Fruit fly (Drosophila melanogaster) whole organism, embryonic: ENCODE results near the gene Ras85D.

ENCODE experiments used
- Asciz ChIP-seq: fragments of 200-800 bp; sonication (Bioruptor generic); optimal IDR thresholded peaks from 2 replicates; lab custom pipeline; 2017; ENCODE audit warnings: missing biosample characterization, mild to moderate bottlenecking, missing genetic modification characterization, missing genetic modification reagents
- B-H1 ChIP-seq: fragments of 200-800 bp; sonication (Bioruptor generic); IDR thresholded peaks from 3 replicates; pipeline ENCODE4 v1.3.6; 2022; ENCODE audit warnings: missing biosample characterization, missing genetic modification characterization
- Bteb2 ChIP-seq: fragments of 200-800 bp; sonication (Bioruptor generic); optimal IDR thresholded peaks from 2 replicates; lab custom pipeline; 2016; ENCODE audit warnings: missing biosample characterization, missing genetic modification characterization
- CG10321 ChIP-seq: fragments of 200-800 bp; sonication (Bioruptor generic); IDR thresholded peaks from 2 replicates; pipeline ENCODE4 v1.3.6; 2022; ENCODE audit warnings: missing biosample characterization, missing genetic modification characterization
- CG13287 ChIP-seq: fragments of 200-800 bp; sonication (Bioruptor generic); IDR thresholded peaks from 2 replicates; pipeline ENCODE4 v1.3.6; 2022; ENCODE audit warnings: missing biosample characterization, missing genetic modification characterization; ENCODE audit not compliant: partially characterized antibody
- CG13775 ChIP-seq: fragments of 200-800 bp; sonication (Bioruptor generic); optimal IDR thresholded peaks from 3 replicates; lab custom pipeline; 2017; ENCODE audit warnings: missing biosample characterization, mild to moderate bottlenecking, missing genetic modification characterization
- CG15073 ChIP-seq: fragments of 200-800 bp; sonication (Bioruptor generic); optimal IDR thresholded peaks from 2 replicates; lab custom pipeline; 2016; ENCODE audit warnings: missing biosample characterization, missing genetic modification characterization
- CG16779 ChIP-seq: fragments of 200-800 bp; sonication (Bioruptor generic); IDR thresholded peaks from 2 replicates; pipeline ENCODE4 v1.3.6; 2022; ENCODE audit warnings: missing biosample characterization, missing genetic modification characterization
- CG16815 ChIP-seq: fragments of 200-800 bp; sonication (Bioruptor generic); optimal IDR thresholded peaks from 3 replicates; lab custom pipeline; 2017; ENCODE audit warnings: missing biosample characterization, mild to moderate bottlenecking, missing genetic modification characterization
- CG2120 ChIP-seq: fragments of 200-800 bp; sonication (Bioruptor generic); optimal IDR thresholded peaks from 3 replicates; lab custom pipeline; 2016; ENCODE audit warnings: missing biosample characterization, missing genetic modification characterization
- CG2202 ChIP-seq: fragments of 200-800 bp; sonication (Bioruptor generic); optimal IDR thresholded peaks from 2 replicates; lab custom pipeline; 2018; ENCODE audit warnings: missing biosample characterization, mild to moderate bottlenecking, missing genetic modification characterization
- CG2875 ChIP-seq: fragments of 200-800 bp; sonication (Bioruptor generic); optimal IDR thresholded peaks from 2 replicates; lab custom pipeline; 2017; ENCODE audit warnings: missing biosample characterization, mild to moderate bottlenecking, missing genetic modification characterization, missing genetic modification reagents
- CG30020 ChIP-seq: fragments of 200-800 bp; optimal IDR thresholded peaks from 2 replicates; lab custom pipeline; 2019; ENCODE audit warnings: missing biosample characterization, mild to moderate bottlenecking, missing genetic modification characterization, moderate library complexity
- CG31365 ChIP-seq: fragments of 200-800 bp; sonication (Bioruptor generic); optimal IDR thresholded peaks from 2 replicates; lab custom pipeline; 2018; ENCODE audit warnings: missing biosample characterization, mild to moderate bottlenecking, missing genetic modification characterization
- CG43689 ChIP-seq: fragments of 200-800 bp; sonication (Bioruptor generic); IDR thresholded peaks from 2 replicates; pipeline ENCODE4 v1.3.6; 2022; ENCODE audit warnings: missing biosample characterization, missing genetic modification characterization
- CG7839 ChIP-seq: fragments of 200-800 bp; sonication (Bioruptor generic); optimal IDR thresholded peaks from 3 replicates; lab custom pipeline; 2018; ENCODE audit warnings: missing biosample characterization, mild to moderate bottlenecking, missing genetic modification characterization, moderate library complexity
- CG7987 ChIP-seq: fragments of 200-800 bp; sonication (Bioruptor generic); optimal IDR thresholded peaks from 2 replicates; lab custom pipeline; 2018; ENCODE audit warnings: missing biosample characterization, mild to moderate bottlenecking, missing genetic modification characterization, moderate library complexity
- CG8359 ChIP-seq: fragments of 200-800 bp; sonication (Bioruptor generic); optimal IDR thresholded peaks from 2 replicates; lab custom pipeline; 2017; ENCODE audit warnings: missing biosample characterization, mild to moderate bottlenecking, missing genetic modification characterization, borderline replicate concordance
- CG8388 ChIP-seq: fragments of 200-800 bp; sonication (Bioruptor generic); optimal IDR thresholded peaks from 2 replicates; lab custom pipeline; 2019; ENCODE audit warnings: missing biosample characterization, mild to moderate bottlenecking, missing genetic modification characterization, moderate library complexity
- CG8944 ChIP-seq: fragments of 200-800 bp; sonication (Bioruptor generic); optimal IDR thresholded peaks from 3 replicates; lab custom pipeline; 2016; ENCODE audit warnings: missing biosample characterization, missing genetic modification characterization
- D ChIP-seq, 2 experiments: fragments of 200-800 bp in 1 of 2; fragments of >200 bp in 1 of 2; sonication (Bioruptor generic) in 1 of 2; optimal IDR thresholded peaks; 2 replicates in 1 of 2; 3 replicates in 1 of 2; lab custom pipeline; 2017; ENCODE audit warnings: mild to moderate bottlenecking in 1 of 2, missing biosample characterization in 1 of 2, missing genetic modification characterization in 1 of 2, missing genetic modification reagents in 1 of 2
- D19B ChIP-seq: fragments of 200-800 bp; sonication (Bioruptor generic); optimal IDR thresholded peaks from 2 replicates; lab custom pipeline; 2017; ENCODE audit warnings: missing biosample characterization, mild to moderate bottlenecking, missing genetic modification characterization
- E2f2 ChIP-seq: fragments of 200-800 bp; sonication (Bioruptor generic); IDR thresholded peaks from 2 replicates; pipeline ENCODE4 v1.3.6; 2022; ENCODE audit warnings: missing biosample characterization, missing genetic modification characterization
- Gug ChIP-seq: fragments of 200-800 bp; sonication (Bioruptor generic); IDR thresholded peaks from 4 replicates; pipeline ENCODE4 v1.3.6; 2022; ENCODE audit warnings: missing biosample characterization, missing genetic modification characterization
- HLH3B ChIP-seq: fragments of 200-800 bp; sonication (Bioruptor generic); IDR thresholded peaks from 2 replicates; pipeline ENCODE4 v1.3.6; 2022; ENCODE audit warnings: missing biosample characterization, missing genetic modification characterization
- Hr51 ChIP-seq, 2 experiments: fragments of 200-800 bp; sonication (Bioruptor generic); optimal IDR thresholded peaks; 2 replicates in 1 of 2; 3 replicates in 1 of 2; lab custom pipeline; 2016 to 2018; ENCODE audit warnings: missing biosample characterization in 2 of 2, missing genetic modification characterization in 2 of 2, mild to moderate bottlenecking in 1 of 2, moderate library complexity in 1 of 2
- Jarid2 ChIP-seq: fragments of 200-800 bp; sonication (Bioruptor generic); optimal IDR thresholded peaks from 3 replicates; lab custom pipeline; 2017; ENCODE audit warnings: mild to moderate bottlenecking, missing biosample characterization, missing genetic modification reagents, missing genetic modification characterization
- Lim3 ChIP-seq: fragments of 200-800 bp; sonication (Bioruptor generic); IDR thresholded peaks from 2 replicates; pipeline ENCODE4 v1.3.6; 2022; ENCODE audit warnings: missing biosample characterization, missing genetic modification characterization
- Opbp ChIP-seq: fragments of 200-800 bp; sonication (Bioruptor generic); IDR thresholded peaks from 3 replicates; pipeline ENCODE4 v1.3.6; 2022; ENCODE audit warnings: missing biosample characterization, missing genetic modification characterization; ENCODE audit not compliant: partially characterized antibody
- esg ChIP-seq: fragments of 200-800 bp; sonication (Bioruptor generic); conservative IDR thresholded peaks from 2 replicates; pipeline ENCODE4 v1.3.6; 2022; ENCODE audit warnings: missing biosample characterization, missing genetic modification characterization
- exex ChIP-seq: fragments of 200-800 bp; sonication (Bioruptor generic); optimal IDR thresholded peaks from 4 replicates; lab custom pipeline; 2018; ENCODE audit warnings: missing biosample characterization, mild to moderate bottlenecking, missing genetic modification characterization, moderate library complexity
- eyg ChIP-seq: fragments of 200-800 bp; sonication (Bioruptor generic); optimal IDR thresholded peaks from 3 replicates; lab custom pipeline; 2016; ENCODE audit warnings: missing biosample characterization, missing genetic modification characterization
- fu2 ChIP-seq: fragments of 200-800 bp; sonication (Bioruptor generic); optimal IDR thresholded peaks from 2 replicates; lab custom pipeline; 2016; ENCODE audit warnings: missing biosample characterization, missing genetic modification characterization
- gce ChIP-seq: fragments of 200-800 bp; sonication (Bioruptor generic); IDR thresholded peaks from 3 replicates; pipeline ENCODE4 v1.3.6; 2022; ENCODE audit warnings: missing biosample characterization, missing genetic modification characterization
- grn ChIP-seq: fragments of 200-800 bp; sonication (Bioruptor generic); optimal IDR thresholded peaks from 3 replicates; lab custom pipeline; 2017; ENCODE audit warnings: missing biosample characterization, missing genetic modification characterization
- gt ChIP-seq: fragments of 200-800 bp; sonication (Bioruptor generic); IDR thresholded peaks from 2 replicates; pipeline ENCODE4 v1.3.6; 2022; ENCODE audit warnings: missing biosample characterization, missing genetic modification characterization
- inv ChIP-seq: fragments of 200-800 bp; sonication (Bioruptor generic); IDR thresholded peaks from 2 replicates; pipeline ENCODE4 v1.3.6; 2022; ENCODE audit warnings: missing biosample characterization, missing genetic modification characterization; ENCODE audit not compliant: partially characterized antibody
- nau ChIP-seq: fragments of 200-800 bp; sonication (Bioruptor generic); optimal IDR thresholded peaks from 3 replicates; lab custom pipeline; 2017; ENCODE audit warnings: missing biosample characterization, mild to moderate bottlenecking, missing genetic modification characterization, missing genetic modification reagents
- p53 ChIP-seq: fragments of 200-800 bp; sonication (Bioruptor generic); optimal IDR thresholded peaks from 2 replicates; lab custom pipeline; 2016; ENCODE audit warnings: missing biosample characterization, missing genetic modification characterization
- pzg ChIP-seq: fragments of 200-800 bp; sonication (Bioruptor generic); optimal IDR thresholded peaks from 3 replicates; lab custom pipeline; 2018; ENCODE audit warnings: missing biosample characterization, mild to moderate bottlenecking, missing genetic modification characterization, moderate library complexity
- salm ChIP-seq: fragments of 200-800 bp; sonication (Bioruptor generic); optimal IDR thresholded peaks from 2 replicates; lab custom pipeline; 2018; ENCODE audit warnings: missing biosample characterization, mild to moderate bottlenecking, missing genetic modification characterization
- tap ChIP-seq: fragments of 200-800 bp; optimal IDR thresholded peaks from 3 replicates; lab custom pipeline; 2019; ENCODE audit warnings: missing biosample characterization, mild to moderate bottlenecking, missing genetic modification characterization, moderate library complexity
- tna ChIP-seq: fragments of 200-800 bp; sonication (Bioruptor generic); IDR thresholded peaks from 2 replicates; pipeline ENCODE4 v1.3.6; 2022; ENCODE audit warnings: missing biosample characterization, missing genetic modification characterization; ENCODE audit not compliant: partially characterized antibody
- tx ChIP-seq: fragments of 200-800 bp; sonication (Bioruptor generic); optimal IDR thresholded peaks from 2 replicates; lab custom pipeline; 2016; ENCODE audit warnings: missing biosample characterization, missing genetic modification characterization
- usp ChIP-seq: fragments of >200 bp; optimal IDR thresholded peaks from 2 replicates; lab custom pipeline; 2017; ENCODE audit warnings: missing biosample characterization, missing genetic modification characterization
- vnd ChIP-seq: fragments of 200-800 bp; sonication (Bioruptor generic); IDR thresholded peaks from 3 replicates; pipeline ENCODE4 v1.3.6; 2022; ENCODE audit warnings: missing biosample characterization, missing genetic modification characterization; ENCODE audit not compliant: partially characterized antibody
- zfh2 ChIP-seq: fragments of 200-800 bp; sonication (Bioruptor generic); optimal IDR thresholded peaks from 2 replicates; lab custom pipeline; 2016; ENCODE audit warnings: missing biosample characterization, missing genetic modification characterization

Ras85D gene

dm6 chr3R:9527907-9528842, 15.3 kb upstream of the Ras85D start (continued):
- 0 out of 3 replicates have a peak, but pooled peaks have one; percentile 23 for TF ChIP-seq vnd (GFP tag; lab: Robert Waterston, UW)
- peak; percentile 72 for TF ChIP-seq CG43689 (GFP tag; lab: Robert Waterston, UW)
- peak; percentile 54 for TF ChIP-seq CG13775 (GFP tag; lab: Kevin White, UChicago)
- TF ChIP-seq gt, result no peak
- TF ChIP-seq CG31365, result peak; percentile 78
- peak; percentile 83 for TF ChIP-seq esg (GFP tag; lab: Robert Waterston, UW)
- no peak for TF ChIP-seq D (optimal IDR thresholded peaks at IDR 0.05; lab: Kevin White, UChicago)
- TF ChIP-seq D (GFP tag; optimal IDR thresholded peaks at IDR 0.05; lab: Kevin White, UChicago), result peak; percentile 67
- TF ChIP-seq fu2 (GFP tag; lab: Kevin White, UChicago), result peak; percentile 78
- TF ChIP-seq B-H1 (GFP tag; lab: Robert Waterston, UW), result peak; percentile 89
- TF ChIP-seq CG30020, result no peak
- peak; percentile 30; the same call in 1 of the 2 replicates for TF ChIP-seq tna (GFP tag; lab: Robert Waterston, UW)
- peak; percentile 52 for TF ChIP-seq CG16815 (GFP tag; lab: Kevin White, UChicago)
- peak; percentile 58 for TF ChIP-seq CG8359 (GFP tag; lab: Kevin White, UChicago)
- no peak for TF ChIP-seq usp (GFP tag; lab: Kevin White, UChicago)
- TF ChIP-seq gce (GFP tag; lab: Robert Waterston, UW), result peak; percentile 82; the same call in 2 of the 3 replicates
- no peak for TF ChIP-seq Jarid2 (GFP tag; lab: Kevin White, UChicago)
- peak; percentile 35; the same call in 1 of the 2 replicates for TF ChIP-seq inv (GFP tag; lab: Robert Waterston, UW)
- TF ChIP-seq CG2202 (tag; lab: Kevin White, UChicago), result peak; percentile 16
- peak; percentile 86 for TF ChIP-seq exex
- TF ChIP-seq CG7987 (GFP tag; lab: Kevin White, UChicago), result peak; percentile 92
- peak; percentile 87 for TF ChIP-seq D19B (GFP tag; lab: Kevin White, UChicago)
- TF ChIP-seq CG2120 (GFP tag; lab: Kevin White, UChicago), result peak; percentile 91
- TF ChIP-seq CG16779 (GFP tag; lab: Robert Waterston, UW), result peak; percentile 95
- no peak for TF ChIP-seq nau (GFP tag; lab: Kevin White, UChicago)
- TF ChIP-seq tx, result peak; percentile 69
- no peak for TF ChIP-seq Lim3
- peak; percentile 90 for TF ChIP-seq eyg (GFP tag; lab: Kevin White, UChicago)
- peak; percentile 83 for TF ChIP-seq Asciz
- TF ChIP-seq E2f2 (GFP tag; lab: Robert Waterston, UW), result peak; percentile 63
- TF ChIP-seq grn, result peak; percentile 70
- TF ChIP-seq Opbp, result no peak
- peak; percentile 65 for TF ChIP-seq salm
- TF ChIP-seq HLH3B (GFP tag; lab: Robert Waterston, UW), result peak; percentile 90
- peak; percentile 59 for TF ChIP-seq CG10321 (GFP tag; lab: Robert Waterston, UW)
- TF ChIP-seq tap (tag; lab: Kevin White, UChicago), result peak; percentile 86
- TF ChIP-seq Bteb2 (GFP tag; lab: Kevin White, UChicago), result peak; percentile 78
- peak; percentile 4 for TF ChIP-seq CG15073
- TF ChIP-seq CG13287 (GFP tag; lab: Robert Waterston, UW), result no peak
- peak; percentile 92 for TF ChIP-seq CG7839
- TF ChIP-seq CG8388 (GFP tag; lab: Kevin White, UChicago), result no peak
- peak; percentile 49 for TF ChIP-seq CG2875
- peak; percentile 23 for TF ChIP-seq pzg (GFP tag; lab: Kevin White, UChicago)
- TF ChIP-seq Gug (GFP tag; lab: Robert Waterston, UW), result peak; percentile 92
- TF ChIP-seq CG8944, result peak; percentile 70
- peak; percentile 94 for TF ChIP-seq zfh2
- peak in 1 of 2 experiments; percentile 65 for TF ChIP-seq Hr51 (GFP tag; optimal IDR thresholded peaks at IDR 0.05; lab: Kevin White, UChicago)
- peak; percentile 86 for TF ChIP-seq p53
